Fruit fly (Drosophila melanogaster): ENCODE results near the gene eIF3g1.

Gene eIF3g1

DNA sequence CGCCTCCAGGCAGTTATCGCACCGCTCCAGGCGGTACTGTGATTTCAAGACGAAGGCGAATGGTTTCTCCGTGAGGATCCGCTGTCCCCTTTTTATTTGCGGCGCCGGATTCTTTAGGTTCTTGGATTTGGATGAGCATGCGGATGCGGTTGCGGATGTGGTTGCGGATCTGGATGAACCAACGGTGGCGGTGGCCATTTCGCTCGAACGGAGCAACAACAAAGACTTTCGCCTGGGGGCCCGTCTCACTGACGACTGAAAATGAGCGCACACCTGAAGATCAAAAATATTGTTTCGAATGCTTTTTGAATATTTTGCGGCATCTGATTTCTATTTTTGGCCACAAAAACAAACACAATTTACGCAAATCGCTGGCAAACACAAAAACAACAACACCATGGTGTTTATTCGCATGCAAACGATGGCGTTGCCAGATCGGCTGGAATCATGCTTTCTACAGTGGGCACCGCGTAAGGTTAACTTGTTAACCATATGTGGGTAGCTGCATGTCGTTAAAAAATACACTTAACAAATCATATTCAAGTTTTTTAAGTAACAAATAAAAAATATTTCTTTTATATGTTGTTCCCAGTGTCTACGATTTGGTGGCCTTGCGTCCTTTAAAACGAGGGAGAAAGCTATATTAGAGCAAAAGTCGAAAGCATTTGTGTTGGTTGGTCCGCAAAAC, 1.5 kb downstream of the eIF3g1 start, which contains the start of gene Smyd3 (continued):
- TF ChIP-seq CG31224 (GFP tag; IDR thresholded peaks at IDR 0.05) = peak; percentile 52
- no peak for TF ChIP-seq CG10565 (GFP tag; optimal IDR thresholded peaks at IDR 0.05)
- TF ChIP-seq Mes4 (GFP tag; optimal IDR thresholded peaks at IDR 0.05) = peak; percentile 34
- peak; percentile 60 for TF ChIP-seq CG1024 (GFP tag; IDR thresholded peaks at IDR 0.05)
- peak; percentile 83 for TF ChIP-seq vfl (GFP tag; optimal IDR thresholded peaks at IDR 0.05)
- peak; percentile 50 for TF ChIP-seq CG3838 (GFP tag; optimal IDR thresholded peaks at IDR 0.05)
- peak; percentile 63 for TF ChIP-seq CG7556 (GFP tag; optimal IDR thresholded peaks at IDR 0.05)
- no peak for TF ChIP-seq jigr1 (GFP tag; IDR thresholded peaks at IDR 0.05)
- no peak for TF ChIP-seq D19B (GFP tag; optimal IDR thresholded peaks at IDR 0.05)
- no peak for TF ChIP-seq sna (GFP tag; IDR thresholded peaks at IDR 0.05; ENCODE audit: partially characterized antibody)
- peak; percentile 89 for TF ChIP-seq CG32532 (GFP tag; IDR thresholded peaks at IDR 0.05)
- peak; percentile 74 for TF ChIP-seq esg (GFP tag; conservative IDR thresholded peaks at IDR 0.05)
- no peak for TF ChIP-seq CG42726 (GFP tag; IDR thresholded peaks at IDR 0.05; ENCODE audit: partially characterized antibody)
- peak; percentile 43 for TF ChIP-seq Myb (GFP tag; optimal IDR thresholded peaks at IDR 0.05)
- TF ChIP-seq HHEX (GFP tag; optimal IDR thresholded peaks at IDR 0.05) = peak; percentile 71
- peak; percentile 42; the same call in 1 of the 2 replicates for TF ChIP-seq klu (GFP tag; IDR thresholded peaks at IDR 0.05)
- TF ChIP-seq CG2199 (GFP tag; IDR thresholded peaks at IDR 0.05) = no peak
- peak; percentile 61 for TF ChIP-seq CG1233 (GFP tag; optimal IDR thresholded peaks at IDR 0.05)
- TF ChIP-seq CG10209 (GFP tag; optimal IDR thresholded peaks at IDR 0.05) = peak; percentile 59
- no peak for TF ChIP-seq run (tag; optimal IDR thresholded peaks at IDR 0.05)
- peak; percentile 80 for TF ChIP-seq Dad (GFP tag; optimal IDR thresholded peaks at IDR 0.05)
- TF ChIP-seq Nf-YA (GFP tag; IDR thresholded peaks at IDR 0.05) = peak; percentile 72
- TF ChIP-seq oc (tag; optimal IDR thresholded peaks at IDR 0.05) = peak; percentile 15
- TF ChIP-seq hkb (optimal IDR thresholded peaks at IDR 0.05) = no peak
- TF ChIP-seq hkb (GFP tag; IDR thresholded peaks at IDR 0.05) = peak; percentile 88
- peak; percentile 48 for TF ChIP-seq org-1 (GFP tag; optimal IDR thresholded peaks at IDR 0.05)
- no peak for TF ChIP-seq Sry-β (GFP tag; optimal IDR thresholded peaks at IDR 0.05)
- TF ChIP-seq CG17829 (tag; optimal IDR thresholded peaks at IDR 0.05) = peak; percentile 66
- peak; percentile 6 for TF ChIP-seq CG33557 (GFP tag; optimal IDR thresholded peaks at IDR 0.05)
- no peak for TF ChIP-seq CG4328 (GFP tag; optimal IDR thresholded peaks at IDR 0.05)
- TF ChIP-seq Trl (optimal IDR thresholded peaks at IDR 0.05) = no peak
- TF ChIP-seq Trl (GFP tag; optimal IDR thresholded peaks at IDR 0.05) = peak; percentile 71
- peak; percentile 67 for TF ChIP-seq nmo (GFP tag; optimal IDR thresholded peaks at IDR 0.05)
- TF ChIP-seq p53 (GFP tag; optimal IDR thresholded peaks at IDR 0.05) = peak; percentile 47
- TF ChIP-seq crp (GFP tag; optimal IDR thresholded peaks at IDR 0.05) = peak in 1 of 2 experiments; percentile 34
- peak; percentile 53 for TF ChIP-seq nom (GFP tag; optimal IDR thresholded peaks at IDR 0.05)
- peak; percentile 55 for TF ChIP-seq onecut (GFP tag; IDR thresholded peaks at IDR 0.05)
- no peak for TF ChIP-seq D19A (tag; optimal IDR thresholded peaks at IDR 0.05)
- TF ChIP-seq Bdp1 (GFP tag; optimal IDR thresholded peaks at IDR 0.05) = peak; percentile 74
- peak; percentile 69 for TF ChIP-seq phol (tag; optimal IDR thresholded peaks at IDR 0.05)
- TF ChIP-seq odd (GFP tag; optimal IDR thresholded peaks at IDR 0.05) = no peak
- peak; percentile 84 for TF ChIP-seq otp (GFP tag; IDR thresholded peaks at IDR 0.05)
- TF ChIP-seq CG4424 (GFP tag; optimal IDR thresholded peaks at IDR 0.05) = peak; percentile 80
- peak; percentile 78 for TF ChIP-seq CG4730 (GFP tag; IDR thresholded peaks at IDR 0.05)
- TF ChIP-seq Mrtf (GFP tag; IDR thresholded peaks at IDR 0.05) = peak; percentile 72; the same call in 2 of the 3 replicates
- peak; percentile 53; the same call in 1 of the 2 replicates for TF ChIP-seq seq (GFP tag; IDR thresholded peaks at IDR 0.05)
- peak; percentile 20 for TF ChIP-seq CG10431 (GFP tag; optimal IDR thresholded peaks at IDR 0.05)
- TF ChIP-seq CG10462 (GFP tag; optimal IDR thresholded peaks at IDR 0.05) = peak; percentile 59
- TF ChIP-seq CG18476 (GFP tag; optimal IDR thresholded peaks at IDR 0.05) = peak; percentile 62
- peak; percentile 77 for TF ChIP-seq Camta (GFP tag; optimal IDR thresholded peaks at IDR 0.05)
